Worm (Caenorhabditis elegans): ENCODE measurements around the gene dyci-1.

DNA sequence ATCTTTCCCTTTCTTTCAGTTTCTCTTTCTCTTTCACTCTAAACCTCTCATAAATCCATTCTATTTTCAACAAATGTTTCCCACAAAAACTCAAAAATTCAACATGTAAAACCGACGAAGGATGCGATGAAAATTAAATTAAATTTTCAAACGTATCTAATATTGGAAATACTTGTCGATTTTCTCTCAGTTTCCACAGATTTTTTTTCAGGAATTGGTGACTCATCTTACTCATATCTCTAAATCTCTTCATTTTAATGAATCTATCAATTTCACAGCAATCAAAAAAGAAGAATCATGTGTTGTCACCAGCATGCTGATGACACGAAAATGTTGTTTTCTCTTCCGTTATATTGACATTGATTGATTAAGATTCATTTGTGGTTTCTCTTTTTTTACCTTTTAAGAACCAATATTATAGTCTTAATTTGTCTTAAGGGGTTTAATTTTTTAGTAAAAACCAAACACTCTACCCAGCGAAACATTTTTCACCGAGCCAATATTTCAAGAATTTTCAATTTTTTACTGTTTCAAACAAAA is 18.8 kb upstream of the dyci-1 start:
- TF ChIP-seq nhr-77 (tag; optimal IDR thresholded peaks at IDR 0.05): no peak
- TF ChIP-seq skn-1 (tag; optimal IDR thresholded peaks at IDR 0.05): no peak
- no peak for TF ChIP-seq nhr-237 (tag; optimal IDR thresholded peaks at IDR 0.05)

All from whole organism, L2 larva.